Worm (Caenorhabditis elegans) whole organism, L1 larva: ENCODE data around the gene ZK856.6.

Source experiments
- C04F5.9 ChIP-seq: sonication (generic microtip); optimal IDR thresholded peaks from 2 replicates; lab custom pipeline; 2016; ENCODE audit warnings: missing genetic modification characterization, missing compliant biosample characterization
- C34B4.2 ChIP-seq: sonication (generic microtip); optimal IDR thresholded peaks from 2 replicates; lab custom pipeline; 2017; ENCODE audit warnings: mild to moderate bottlenecking, missing genetic modification characterization, missing compliant biosample characterization
- Y116A8C.19 ChIP-seq: sonication (generic microtip); optimal IDR thresholded peaks from 2 replicates; lab custom pipeline; 2016; ENCODE audit warnings: missing compliant biosample characterization, missing genetic modification characterization, borderline replicate concordance
- ama-1 ChIP-seq: fragments of 150-350 bp; optimal IDR thresholded peaks from 2 replicates; lab custom pipeline; 2014
- blmp-1 ChIP-seq: fragments of 150-350 bp; optimal IDR thresholded peaks from 2 replicates; lab custom pipeline; 2014; ENCODE audit warnings: missing biosample characterization, missing genetic modification characterization
- ceh-8 ChIP-seq: fragments of 200-800 bp; sonication (Bioruptor generic); optimal IDR thresholded peaks from 2 replicates; lab custom pipeline; 2018; ENCODE audit warnings: mild to moderate bottlenecking, missing genetic modification characterization, moderate library complexity, missing compliant biosample characterization
- ceh-90 ChIP-seq: sonication (generic microtip); optimal IDR thresholded peaks from 2 replicates; lab custom pipeline; 2016; ENCODE audit warnings: missing genetic modification characterization, missing compliant biosample characterization
- dpl-1 ChIP-seq, 3 experiments: fragments of 150-350 bp in 2 of 3; sonication (generic microtip) in 1 of 3; optimal IDR thresholded peaks; 2 replicates each; lab custom pipeline; 2014 to 2017; ENCODE audit warnings: missing biosample characterization in 3 of 3, missing genetic modification characterization in 3 of 3, missing genetic modification reagents in 3 of 3
- dsc-1 ChIP-seq: sonication (generic microtip); optimal IDR thresholded peaks from 2 replicates; lab custom pipeline; 2016; ENCODE audit warnings: mild to moderate bottlenecking, missing genetic modification characterization, missing compliant biosample characterization
- efl-1 ChIP-seq, 4 experiments: fragments of 150-350 bp; optimal IDR thresholded peaks in 3 of 4; peaks in 1 of 4; 1 replicate in 1 of 4; 2 replicates in 3 of 4; lab custom pipeline; 2014; ENCODE audit warnings: missing biosample characterization in 2 of 4, missing genetic modification characterization in 2 of 4, missing genetic modification reagents in 2 of 4
- egl-13 ChIP-seq: sonication (generic microtip); optimal IDR thresholded peaks from 2 replicates; lab custom pipeline; 2016; ENCODE audit warnings: missing genotype, missing genetic modification reagents, missing genetic modification characterization, missing compliant biosample characterization
- egl-27 ChIP-seq, 2 experiments: fragments of 150-350 bp in 1 of 2; sonication (generic microtip); optimal IDR thresholded peaks; 3 replicates each; lab custom pipeline; 2017 to 2018; ENCODE audit warnings: missing biosample characterization in 2 of 2, missing genetic modification characterization in 2 of 2, missing genetic modification reagents in 2 of 2
- elt-2 ChIP-seq: sonication (generic microtip); optimal IDR thresholded peaks from 2 replicates; lab custom pipeline; 2016; ENCODE audit warnings: missing genetic modification characterization, mild to moderate bottlenecking, inconsistent platforms, missing compliant biosample characterization, missing genetic modification reagents
- fkh-8 ChIP-seq: sonication (generic microtip); optimal IDR thresholded peaks from 2 replicates; lab custom pipeline; 2016; ENCODE audit warnings: mild to moderate bottlenecking, missing genetic modification characterization, missing compliant biosample characterization
- fos-1 ChIP-seq: fragments of 150-350 bp; optimal IDR thresholded peaks from 2 replicates; lab custom pipeline; 2014; ENCODE audit warnings: missing biosample characterization, missing genetic modification characterization
- hlh-17 ChIP-seq: fragments of 200-800 bp; sonication (Bioruptor generic); optimal IDR thresholded peaks from 2 replicates; lab custom pipeline; 2018; ENCODE audit warnings: missing genetic modification characterization, mild to moderate bottlenecking, missing compliant biosample characterization, moderate library complexity, borderline replicate concordance
- hpl-2 ChIP-seq: fragments of 150-350 bp; optimal IDR thresholded peaks from 2 replicates; lab custom pipeline; 2014; ENCODE audit warnings: missing biosample characterization, missing genetic modification reagents, missing genetic modification characterization
- isw-1 ChIP-seq: fragments of 200-800 bp; sonication (Bioruptor generic); IDR thresholded peaks from 2 replicates; pipeline ENCODE4 v1.3.6; 2022; ENCODE audit warnings: missing genetic modification characterization, missing compliant biosample characterization
- jun-1 ChIP-seq: fragments of 150-350 bp; optimal IDR thresholded peaks from 2 replicates; lab custom pipeline; 2014; ENCODE audit warnings: missing biosample characterization, missing genetic modification reagents, missing genetic modification characterization
- lin-13 ChIP-seq: fragments of 150-350 bp; optimal IDR thresholded peaks from 2 replicates; lab custom pipeline; 2014; ENCODE audit warnings: missing biosample characterization, missing genetic modification reagents, missing genetic modification characterization
- lin-14 ChIP-seq: fragments of 200-800 bp; sonication (Bioruptor generic); optimal IDR thresholded peaks from 2 replicates; lab custom pipeline; 2018; ENCODE audit warnings: mild to moderate bottlenecking, missing genetic modification characterization, moderate library complexity, missing compliant biosample characterization
- lin-15B ChIP-seq: fragments of 150-350 bp; sonication (generic microtip); optimal IDR thresholded peaks from 3 replicates; lab custom pipeline; 2014; ENCODE audit warnings: missing biosample characterization, missing genetic modification characterization
- lin-35 ChIP-seq, 2 experiments: fragments of 150-350 bp; optimal IDR thresholded peaks; 2 replicates each; lab custom pipeline; 2014; ENCODE audit warnings: missing biosample characterization in 2 of 2, missing genetic modification characterization in 2 of 2, missing genetic modification reagents in 2 of 2
- lsy-2 ChIP-seq, 2 experiments: fragments of 150-350 bp; optimal IDR thresholded peaks; 2 replicates each; lab custom pipeline; 2014; ENCODE audit warnings: missing biosample characterization in 2 of 2, missing genetic modification characterization in 2 of 2
- mdl-1 ChIP-seq, 2 experiments: fragments of 150-350 bp; optimal IDR thresholded peaks; 2 replicates each; lab custom pipeline; 2014 to 2017; ENCODE audit warnings: missing biosample characterization in 2 of 2, missing genetic modification characterization in 2 of 2, inconsistent platforms in 1 of 2
- mef-2 ChIP-seq: fragments of 150-350 bp; optimal IDR thresholded peaks from 2 replicates; lab custom pipeline; 2014; ENCODE audit warnings: missing biosample characterization, missing genetic modification characterization
- mep-1 ChIP-seq: fragments of 150-350 bp; optimal IDR thresholded peaks from 2 replicates; lab custom pipeline; 2014; ENCODE audit warnings: missing biosample characterization, missing genetic modification characterization
- nhr-11 ChIP-seq: fragments of 150-350 bp; optimal IDR thresholded peaks from 2 replicates; lab custom pipeline; 2014; ENCODE audit warnings: missing biosample characterization, missing genetic modification characterization
- nhr-12 ChIP-seq: sonication (generic microtip); optimal IDR thresholded peaks from 2 replicates; lab custom pipeline; 2017; ENCODE audit warnings: missing biosample characterization, missing genetic modification characterization
- nhr-19 ChIP-seq: fragments of 200-800 bp; sonication (Bioruptor generic); conservative IDR thresholded peaks from 2 replicates; pipeline ENCODE4 v1.3.6; 2022; ENCODE audit warnings: missing genetic modification characterization, missing compliant biosample characterization
- nhr-28 ChIP-seq: fragments of 150-350 bp; optimal IDR thresholded peaks from 2 replicates; lab custom pipeline; 2014; ENCODE audit warnings: missing biosample characterization, missing genetic modification characterization
- nhr-47 ChIP-seq: sonication (generic microtip); optimal IDR thresholded peaks from 2 replicates; lab custom pipeline; 2016; ENCODE audit warnings: mild to moderate bottlenecking, missing genetic modification characterization, moderate library complexity, missing compliant biosample characterization
- nhr-84 ChIP-seq: sonication (generic microtip); optimal IDR thresholded peaks from 2 replicates; lab custom pipeline; 2017; ENCODE audit warnings: missing biosample characterization, missing genetic modification characterization
- nhr-85 ChIP-seq: sonication (generic microtip); peaks from one replicate; lab custom pipeline; 2016; ENCODE audit warnings: missing genetic modification characterization, inconsistent platforms, missing compliant biosample characterization
- pax-3 ChIP-seq: fragments of 200-800 bp; sonication (Bioruptor generic); optimal IDR thresholded peaks from 2 replicates; lab custom pipeline; 2018; ENCODE audit warnings: mild to moderate bottlenecking, missing genetic modification characterization, moderate library complexity, missing compliant biosample characterization
- pqm-1 ChIP-seq: sonication (generic microtip); optimal IDR thresholded peaks from 3 replicates; lab custom pipeline; 2017; ENCODE audit warnings: missing biosample characterization, missing genetic modification characterization
- rnt-1 ChIP-seq: sonication (generic microtip); optimal IDR thresholded peaks from 2 replicates; lab custom pipeline; 2016; ENCODE audit warnings: mild to moderate bottlenecking, missing genetic modification characterization, moderate library complexity, missing compliant biosample characterization
- snpc-4 ChIP-seq: fragments of 150-350 bp; optimal IDR thresholded peaks from 2 replicates; lab custom pipeline; 2014; ENCODE audit warnings: missing biosample characterization, missing genetic modification characterization
- sptf-1 ChIP-seq: fragments of 150-350 bp; optimal IDR thresholded peaks from 2 replicates; lab custom pipeline; 2014; ENCODE audit warnings: missing biosample characterization, missing genetic modification characterization
- swsn-7 ChIP-seq: sonication (generic microtip); optimal IDR thresholded peaks from 2 replicates; lab custom pipeline; 2016; ENCODE audit warnings: missing genetic modification characterization, missing compliant biosample characterization
- tbx-2 ChIP-seq: sonication (generic microtip); optimal IDR thresholded peaks from 2 replicates; lab custom pipeline; 2016; ENCODE audit warnings: missing genetic modification characterization, missing compliant biosample characterization
- unc-130 ChIP-seq: fragments of 150-350 bp; optimal IDR thresholded peaks from 2 replicates; lab custom pipeline; 2017; ENCODE audit warnings: missing biosample characterization, missing genetic modification characterization, inconsistent platforms
- unc-62 ChIP-seq: fragments of 150-350 bp; optimal IDR thresholded peaks from 2 replicates; lab custom pipeline; 2014; ENCODE audit warnings: missing biosample characterization, missing genetic modification reagents, missing genetic modification characterization
- unc-86 ChIP-seq: sonication (generic microtip); optimal IDR thresholded peaks from 2 replicates; lab custom pipeline; 2016; ENCODE audit warnings: missing genetic modification characterization, missing compliant biosample characterization
- unc-98 ChIP-seq: fragments of 200-800 bp; sonication (Bioruptor generic); IDR thresholded peaks from 2 replicates; pipeline ENCODE4 v1.3.6; 2022; ENCODE audit warnings: missing genetic modification characterization, missing compliant biosample characterization
- xbp-1 ChIP-seq: sonication (generic microtip); optimal IDR thresholded peaks from 2 replicates; lab custom pipeline; 2016; ENCODE audit warnings: missing genetic modification characterization, missing compliant biosample characterization
- zag-1 ChIP-seq: fragments of 150-350 bp; optimal IDR thresholded peaks from 2 replicates; lab custom pipeline; 2014; ENCODE audit warnings: missing biosample characterization, missing genetic modification characterization
- zip-4 ChIP-seq: fragments of 200-800 bp; sonication (Bioruptor generic); optimal IDR thresholded peaks from 2 replicates; lab custom pipeline; 2018; ENCODE audit warnings: mild to moderate bottlenecking, missing genetic modification characterization, moderate library complexity, missing compliant biosample characterization
- ztf-11 ChIP-seq, 2 experiments: sonication (generic microtip); optimal IDR thresholded peaks; 2 replicates each; lab custom pipeline; 2016 to 2017; ENCODE audit warnings: missing genetic modification characterization in 2 of 2, missing biosample characterization in 1 of 2, missing compliant biosample characterization in 1 of 2
- ztf-4 ChIP-seq: fragments of 150-350 bp; optimal IDR thresholded peaks from 2 replicates; lab custom pipeline; 2014; ENCODE audit warnings: missing biosample characterization, missing genetic modification characterization

The ZK856.6 gene

ce11 chrV:10174632-10175075 is 23.8 kb upstream of the ZK856.6 start (continued):
- TF ChIP-seq swsn-7 (tag; lab: Kevin White, UChicago) (peak; percentile 85), ztf-11 (tag; optimal IDR thresholded peaks at IDR 0.05; lab: Kevin White, UChicago) (peak in 1 of 2 experiments; percentile 25), nhr-47 (tag; lab: Kevin White, UChicago) (peak; percentile 87), mdl-1 (tag; optimal IDR thresholded peaks at IDR 0.05; lab: Kevin White, UChicago) (peak in 1 of 2 experiments; percentile 51), nhr-84 (tag; lab: Kevin White, UChicago) (no peak), zip-4 (GFP tag; lab: Kevin White, UChicago) (no peak), hlh-17 (GFP tag; lab: Kevin White, UChicago) (no peak), sptf-1 (tag; lab: Kevin White, UChicago) (no peak)

ce11 chrV:10178166-10178565 is 20.3 kb upstream of the ZK856.6 start:
- peak; percentile 78 for TF ChIP-seq pax-3
- TF ChIP-seq fkh-8 (tag; lab: Kevin White, UChicago): peak; percentile 85
- TF ChIP-seq ztf-4: no peak
- TF ChIP-seq lin-14: peak; percentile 85
- peak; percentile 39 for TF ChIP-seq jun-1 (tag; lab: Kevin White, UChicago)
- TF ChIP-seq hpl-2: no peak
- TF ChIP-seq egl-13: peak; percentile 70
- peak; percentile 32 to 56 (median 39) for TF ChIP-seq dpl-1 (GFP tag; optimal IDR thresholded peaks at IDR 0.05; lab: Kevin White, UChicago)
- peak; percentile 90 for TF ChIP-seq nhr-85
- TF ChIP-seq lin-13 (GFP tag; lab: Kevin White, UChicago): peak; percentile 40
- no peak for TF ChIP-seq nhr-84 (tag; lab: Kevin White, UChicago)
- TF ChIP-seq xbp-1 (tag; lab: Kevin White, UChicago): peak; percentile 79
- peak; percentile 95 for TF ChIP-seq blmp-1 (tag; lab: Kevin White, UChicago)
- TF ChIP-seq tbx-2 (tag; lab: Kevin White, UChicago): peak; percentile 75
- TF ChIP-seq ceh-90 (tag; lab: Kevin White, UChicago): peak; percentile 35
- peak; percentile 50 to 76 for TF ChIP-seq lin-35 (GFP tag; optimal IDR thresholded peaks at IDR 0.05; lab: Kevin White, UChicago)
- TF ChIP-seq egl-27 (tag; optimal IDR thresholded peaks at IDR 0.05; lab: Kevin White, UChicago): no peak
- TF ChIP-seq mep-1 (tag; lab: Kevin White, UChicago): peak; percentile 37
- peak; percentile 77 for TF ChIP-seq nhr-19 (GFP tag; lab: Robert Waterston, UW)
- TF ChIP-seq mef-2 (tag; lab: Kevin White, UChicago): no peak
- peak; percentile 24 for TF ChIP-seq elt-2 (tag; lab: Kevin White, UChicago)
- TF ChIP-seq unc-130 (tag; lab: Kevin White, UChicago): peak; percentile 39
- no peak for TF ChIP-seq pqm-1 (tag; lab: Kevin White, UChicago)
- TF ChIP-seq C04F5.9 (tag; lab: Kevin White, UChicago): peak; percentile 52
- peak; percentile 29 for TF ChIP-seq rnt-1 (tag; lab: Kevin White, UChicago)
- TF ChIP-seq zag-1 (tag; lab: Kevin White, UChicago): no peak
- peak; percentile 52 to 81 for TF ChIP-seq lsy-2 (tag; optimal IDR thresholded peaks at IDR 0.05; lab: Kevin White, UChicago)
- peak; percentile 53 for TF ChIP-seq unc-86
- no peak for TF ChIP-seq C34B4.2 (tag; lab: Kevin White, UChicago)
- TF ChIP-seq lin-15B (tag; lab: Kevin White, UChicago): peak; percentile 41
- TF ChIP-seq Y116A8C.19: no peak
- TF ChIP-seq dsc-1 (tag; lab: Kevin White, UChicago): peak; percentile 73
- TF ChIP-seq snpc-4 (tag; lab: Kevin White, UChicago): peak; percentile 54
- TF ChIP-seq nhr-12 (tag; lab: Kevin White, UChicago): no peak
- TF ChIP-seq unc-62 (GFP tag; lab: Kevin White, UChicago): no peak
- peak; percentile 59 to 60 for TF ChIP-seq efl-1 (optimal IDR thresholded peaks at IDR 0.05; lab: Kevin White, UChicago)
- TF ChIP-seq efl-1 (GFP tag; optimal IDR thresholded peaks at IDR 0.05 in 1 of 2; lab: Kevin White, UChicago): peak; percentile 49 to 95
- no peak for TF ChIP-seq unc-98 (GFP tag; lab: Robert Waterston, UW)
- TF ChIP-seq ceh-8 (GFP tag; lab: Kevin White, UChicago): no peak
- TF ChIP-seq nhr-28: no peak
- TF ChIP-seq ztf-11 (tag; optimal IDR thresholded peaks at IDR 0.05; lab: Kevin White, UChicago): peak in 1 of 2 experiments; percentile 60
- no peak for TF ChIP-seq ama-1
- TF ChIP-seq isw-1 (GFP tag; lab: Robert Waterston, UW): peak; percentile 63
- TF ChIP-seq nhr-11 (tag; lab: Kevin White, UChicago): no peak
- no peak for TF ChIP-seq fos-1 (tag; lab: Kevin White, UChicago)
- TF ChIP-seq swsn-7 (tag; lab: Kevin White, UChicago): peak; percentile 71
